Worm (Caenorhabditis elegans): ENCODE results near the gene Y17G9A.3.

ce11 chrIV:4877102-4877501 is 18.6 kb upstream of the Y17G9A.3 start, which contains the start of gene str-170:
- TF ChIP-seq ama-1 (optimal IDR thresholded peaks at IDR 0.05) (no peak), F13C5.2 (tag; optimal IDR thresholded peaks at IDR 0.05) (no peak), flt-1 (GFP tag; IDR thresholded peaks at IDR 0.05) (no peak), hmbx-1 (tag; optimal IDR thresholded peaks at IDR 0.05) (no peak), tra-4 (tag; optimal IDR thresholded peaks at IDR 0.05) (no peak), B0310.2 (tag; optimal IDR thresholded peaks at IDR 0.05) (no peak)

Data from whole organism, early embryonic.